Fruit fly (Drosophila melanogaster): Measurements from ENCODE around the gene CG45073.

The CG45073 gene

dm6 chr3R:30104912-30105510 is 19.5 kb downstream of the CG45073 start:
- TF ChIP-seq woc (GFP tag; optimal IDR thresholded peaks at IDR 0.05): no peak
- no peak for TF ChIP-seq h (GFP tag; optimal IDR thresholded peaks at IDR 0.05)
- TF ChIP-seq Vsx2 (GFP tag; optimal IDR thresholded peaks at IDR 0.05; ENCODE audit: partially characterized antibody): no peak
- TF ChIP-seq Jra (GFP tag; optimal IDR thresholded peaks at IDR 0.05): no peak

dm6 chr3R:30102806-30103619 is 21.5 kb downstream of the CG45073 start:
- no peak for TF ChIP-seq sage (GFP tag; optimal IDR thresholded peaks at IDR 0.05)
- TF ChIP-seq Abd-B (GFP tag; optimal IDR thresholded peaks at IDR 0.05): no peak
- no peak for TF ChIP-seq lola (GFP tag; optimal IDR thresholded peaks at IDR 0.05)
- no peak for TF ChIP-seq pan (optimal IDR thresholded peaks at IDR 0.05)
- no peak for TF ChIP-seq Dfd (GFP tag; optimal IDR thresholded peaks at IDR 0.05)
- TF ChIP-seq N (GFP tag; optimal IDR thresholded peaks at IDR 0.05): peak; percentile 2
- TF ChIP-seq brk (GFP tag; optimal IDR thresholded peaks at IDR 0.05): no peak
- no peak for TF ChIP-seq Jra (GFP tag; optimal IDR thresholded peaks at IDR 0.05)
- no peak for TF ChIP-seq CrebA (GFP tag; optimal IDR thresholded peaks at IDR 0.05; ENCODE audit: borderline replicate concordance)
- TF ChIP-seq psq (GFP tag; optimal IDR thresholded peaks at IDR 0.05): no peak
- no peak for TF ChIP-seq woc (GFP tag; optimal IDR thresholded peaks at IDR 0.05)
- no peak for TF ChIP-seq tai (GFP tag; optimal IDR thresholded peaks at IDR 0.05)
- TF ChIP-seq Hnf4 (GFP tag; optimal IDR thresholded peaks at IDR 0.05): peak; percentile 40
- TF ChIP-seq Hr78 (GFP tag; optimal IDR thresholded peaks at IDR 0.05): no peak
- peak; percentile 37 for TF ChIP-seq br (GFP tag; optimal IDR thresholded peaks at IDR 0.05)
- TF ChIP-seq Mio (GFP tag; optimal IDR thresholded peaks at IDR 0.05): peak; percentile 73
- no peak for TF ChIP-seq dsf (GFP tag; optimal IDR thresholded peaks at IDR 0.05; ENCODE audit: borderline replicate concordance)
- TF ChIP-seq CG9705 (GFP tag; optimal IDR thresholded peaks at IDR 0.05): no peak
- no peak for TF ChIP-seq usp (GFP tag; optimal IDR thresholded peaks at IDR 0.05)
- TF ChIP-seq Sp1 (GFP tag; optimal IDR thresholded peaks at IDR 0.05): peak; percentile 31
- TF ChIP-seq dmrt93B (GFP tag; optimal IDR thresholded peaks at IDR 0.05): no peak
- TF ChIP-seq sv (GFP tag; optimal IDR thresholded peaks at IDR 0.05): no peak
- TF ChIP-seq fru (GFP tag; optimal IDR thresholded peaks at IDR 0.05): peak; percentile 46
- TF ChIP-seq dl (GFP tag; optimal IDR thresholded peaks at IDR 0.05; ENCODE audit: insufficient read depth in 1 of 2, partially characterized antibody in 2 of 2): no peak
- no peak for TF ChIP-seq CG32264 (GFP tag; optimal IDR thresholded peaks at IDR 0.05)
- TF ChIP-seq ey (GFP tag; optimal IDR thresholded peaks at IDR 0.05): peak; percentile 12
- no peak for TF ChIP-seq GATAd (GFP tag; optimal IDR thresholded peaks at IDR 0.05)
- TF ChIP-seq Myc (optimal IDR thresholded peaks at IDR 0.05): no peak
- no peak for TF ChIP-seq Vsx2 (GFP tag; optimal IDR thresholded peaks at IDR 0.05; ENCODE audit: partially characterized antibody)
- TF ChIP-seq Rel (GFP tag; optimal IDR thresholded peaks at IDR 0.05): no peak
- TF ChIP-seq Rel (tag; optimal IDR thresholded peaks at IDR 0.05): peak; percentile 97
- no peak for TF ChIP-seq Hr83 (GFP tag; optimal IDR thresholded peaks at IDR 0.05; ENCODE audit: poor library complexity, severe bottlenecking)
- TF ChIP-seq h (GFP tag; optimal IDR thresholded peaks at IDR 0.05): peak; percentile 91
- TF ChIP-seq rgr (GFP tag; optimal IDR thresholded peaks at IDR 0.05): peak; percentile 44
- peak; percentile 31 for TF ChIP-seq OdsH (GFP tag; optimal IDR thresholded peaks at IDR 0.05)
- TF ChIP-seq Dif (GFP tag; optimal IDR thresholded peaks at IDR 0.05; ENCODE audit: partially characterized antibody): no peak
- TF ChIP-seq jim (GFP tag; optimal IDR thresholded peaks at IDR 0.05): no peak
- peak; percentile 31 for TF ChIP-seq HLH106 (tag; optimal IDR thresholded peaks at IDR 0.05)
- peak in 1 of 2 experiments; percentile 51 for TF ChIP-seq foxo (GFP tag; optimal IDR thresholded peaks at IDR 0.05)
